Worm (Caenorhabditis elegans) whole organism, L4 larva: ENCODE data around the gene pup-2.

Experiments
- ceh-82 ChIP-seq: sonication (generic microtip); optimal IDR thresholded peaks from 2 replicates; lab custom pipeline; 2017; ENCODE audit warnings: missing biosample characterization, missing genetic modification characterization
- daf-8 ChIP-seq: fragments of 200-800 bp; sonication (Bioruptor generic); IDR thresholded peaks from 2 replicates; pipeline ENCODE4 v1.3.6; 2022; ENCODE audit warnings: missing genetic modification characterization, missing compliant biosample characterization
- dve-1 ChIP-seq: sonication (generic microtip); optimal IDR thresholded peaks from 2 replicates; lab custom pipeline; 2017; ENCODE audit warnings: antibody characterized with exemption, mild to moderate bottlenecking, missing genetic modification characterization, missing compliant biosample characterization; ENCODE audit not compliant: insufficient read depth
- fkh-10 ChIP-seq: fragments of 150-350 bp; optimal IDR thresholded peaks from 2 replicates; lab custom pipeline; 2014; ENCODE audit warnings: missing biosample characterization, missing genetic modification reagents, missing genetic modification characterization
- lin-15B ChIP-seq: fragments of 150-350 bp; sonication (generic microtip); optimal IDR thresholded peaks from 3 replicates; lab custom pipeline; 2014; ENCODE audit warnings: missing biosample characterization, missing genetic modification characterization
- mep-1 ChIP-seq: fragments of 150-350 bp; sonication (generic microtip); optimal IDR thresholded peaks from 3 replicates; lab custom pipeline; 2014; ENCODE audit warnings: missing biosample characterization, missing genetic modification characterization
- ztf-11 ChIP-seq: fragments of 150-350 bp; optimal IDR thresholded peaks from 2 replicates; lab custom pipeline; 2014; ENCODE audit warnings: missing biosample characterization, missing genetic modification characterization

DNA sequence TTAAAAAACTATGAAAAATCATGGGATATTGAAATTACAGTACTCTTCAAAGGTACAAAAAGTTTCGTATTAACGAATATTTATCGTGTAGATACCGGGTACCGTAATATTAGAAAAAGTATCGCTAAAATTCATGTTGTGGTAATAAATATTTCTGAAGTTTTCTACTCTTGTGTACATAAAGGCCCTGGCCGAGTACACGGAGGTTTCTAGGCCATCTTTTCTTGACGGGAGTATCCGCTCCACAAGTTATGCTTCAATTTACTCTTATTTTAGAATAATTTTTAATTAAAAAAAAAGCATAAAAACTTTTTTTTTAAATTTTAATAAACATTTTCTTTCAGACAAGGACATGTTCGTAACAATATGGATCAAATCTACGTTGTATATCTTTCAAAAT, 47.4 kb downstream of the pup-2 start:
- no peak for TF ChIP-seq ceh-82 (tag; lab: Kevin White, UChicago)
- no peak for TF ChIP-seq daf-8
- TF ChIP-seq mep-1 (tag; lab: Kevin White, UChicago) = no peak
- no peak for TF ChIP-seq lin-15B
- no peak for TF ChIP-seq fkh-10 (GFP tag; lab: Kevin White, UChicago)
- TF ChIP-seq dve-1 (tag; lab: Kevin White, UChicago) = no peak
- no peak for TF ChIP-seq ztf-11 (tag; lab: Kevin White, UChicago)
